Worm (Caenorhabditis elegans) whole organism, late embryonic: ENCODE data around the gene Y50E8A.5.

Experiments used
- F13H6.1 ChIP-seq: sonication (generic microtip); optimal IDR thresholded peaks from 2 replicates; lab custom pipeline; 2016; ENCODE audit warnings: missing genetic modification characterization, missing compliant biosample characterization
- K09A11.1 ChIP-seq: sonication (generic microtip); optimal IDR thresholded peaks from 2 replicates; lab custom pipeline; 2017; ENCODE audit warnings: antibody characterized with exemption, mild to moderate bottlenecking, missing genetic modification characterization, missing compliant biosample characterization; ENCODE audit not compliant: insufficient read depth
- Y22D7AL.16 ChIP-seq: sonication (generic microtip); optimal IDR thresholded peaks from 2 replicates; lab custom pipeline; 2016; ENCODE audit warnings: missing genetic modification characterization, missing compliant biosample characterization
- ahr-1 ChIP-seq: sonication (generic microtip); optimal IDR thresholded peaks from 2 replicates; lab custom pipeline; 2016; ENCODE audit warnings: missing genetic modification characterization, missing compliant biosample characterization
- ama-1 ChIP-seq: fragments of 150-350 bp; optimal IDR thresholded peaks from 2 replicates; lab custom pipeline; 2014
- ceh-14 ChIP-seq: sonication (generic microtip); optimal IDR thresholded peaks from 2 replicates; lab custom pipeline; 2016; ENCODE audit warnings: missing genotype, missing genetic modification characterization, missing compliant biosample characterization
- ceh-19 ChIP-seq: fragments of 200-800 bp; sonication (Bioruptor generic); optimal IDR thresholded peaks from 2 replicates; lab custom pipeline; 2018; ENCODE audit warnings: mild to moderate bottlenecking, missing genetic modification characterization, missing compliant biosample characterization
- ceh-2 ChIP-seq: sonication (generic microtip); optimal IDR thresholded peaks from 2 replicates; lab custom pipeline; 2016; ENCODE audit warnings: missing genotype, missing genetic modification characterization, missing compliant biosample characterization
- ceh-30 ChIP-seq: fragments of 150-350 bp; optimal IDR thresholded peaks from 2 replicates; lab custom pipeline; 2014; ENCODE audit warnings: missing biosample characterization, missing genetic modification characterization
- ceh-31 ChIP-seq: sonication (generic microtip); optimal IDR thresholded peaks from 2 replicates; lab custom pipeline; 2016; ENCODE audit warnings: missing genetic modification characterization, missing compliant biosample characterization
- ceh-45 ChIP-seq: fragments of 200-800 bp; sonication (Bioruptor generic); IDR thresholded peaks from 2 replicates; pipeline ENCODE4 v1.3.6; 2022; ENCODE audit warnings: missing genetic modification reagents, missing genetic modification characterization, missing compliant biosample characterization
- ceh-6 ChIP-seq: fragments of 200-800 bp; sonication (Bioruptor generic); optimal IDR thresholded peaks from 2 replicates; lab custom pipeline; 2018; ENCODE audit warnings: mild to moderate bottlenecking, missing genetic modification characterization, missing compliant biosample characterization
- ceh-9 ChIP-seq: sonication (generic microtip); optimal IDR thresholded peaks from 2 replicates; lab custom pipeline; 2016; ENCODE audit warnings: mild to moderate bottlenecking, missing genetic modification characterization, inconsistent platforms, missing compliant biosample characterization
- dmd-4 ChIP-seq: sonication (generic microtip); optimal IDR thresholded peaks from 2 replicates; lab custom pipeline; 2016; ENCODE audit warnings: borderline replicate concordance, missing genetic modification characterization, missing compliant biosample characterization
- dve-1 ChIP-seq: sonication (generic microtip); optimal IDR thresholded peaks from 2 replicates; lab custom pipeline; 2017; ENCODE audit warnings: antibody characterized with exemption, mild to moderate bottlenecking, missing genetic modification characterization, missing compliant biosample characterization
- elt-2 ChIP-seq: sonication (generic microtip); optimal IDR thresholded peaks from 2 replicates; lab custom pipeline; 2016; ENCODE audit warnings: missing genetic modification reagents, missing genetic modification characterization, missing compliant biosample characterization
- fax-1 ChIP-seq: sonication (generic microtip); optimal IDR thresholded peaks from 2 replicates; lab custom pipeline; 2016; ENCODE audit warnings: missing genotype, missing genetic modification characterization, missing compliant biosample characterization
- fkh-6 ChIP-seq: sonication (generic microtip); optimal IDR thresholded peaks from 2 replicates; lab custom pipeline; 2016; ENCODE audit warnings: missing genetic modification characterization, missing compliant biosample characterization
- hlh-13 ChIP-seq: fragments of 200-800 bp; sonication (Bioruptor generic); optimal IDR thresholded peaks from 2 replicates; lab custom pipeline; 2018; ENCODE audit warnings: mild to moderate bottlenecking, missing genetic modification characterization, missing compliant biosample characterization
- hlh-15 ChIP-seq: sonication (generic microtip); optimal IDR thresholded peaks from 2 replicates; lab custom pipeline; 2016; ENCODE audit warnings: missing genetic modification characterization, missing compliant biosample characterization
- hlh-30 ChIP-seq: sonication (generic microtip); optimal IDR thresholded peaks from 2 replicates; lab custom pipeline; 2017; ENCODE audit warnings: antibody characterized with exemption, missing genetic modification characterization, missing compliant biosample characterization; ENCODE audit not compliant: insufficient read depth
- hlh-6 ChIP-seq: sonication (generic microtip); optimal IDR thresholded peaks from 2 replicates; lab custom pipeline; 2016; ENCODE audit warnings: missing genotype, missing genetic modification characterization, missing compliant biosample characterization
- hlh-8 ChIP-seq: sonication (generic microtip); optimal IDR thresholded peaks from 2 replicates; lab custom pipeline; 2016; ENCODE audit warnings: missing genotype, missing genetic modification characterization, missing compliant biosample characterization
- lin-11 ChIP-seq: fragments of 200-800 bp; sonication (Bioruptor generic); optimal IDR thresholded peaks from 2 replicates; lab custom pipeline; 2018; ENCODE audit warnings: mild to moderate bottlenecking, missing genetic modification characterization, missing compliant biosample characterization
- mec-3 ChIP-seq: sonication (generic microtip); optimal IDR thresholded peaks from 2 replicates; lab custom pipeline; 2016; ENCODE audit warnings: borderline replicate concordance, missing genetic modification characterization, missing compliant biosample characterization
- npax-4 ChIP-seq: sonication (generic microtip); optimal IDR thresholded peaks from 2 replicates; lab custom pipeline; 2016; ENCODE audit warnings: missing genetic modification characterization, missing compliant biosample characterization
- pag-3 ChIP-seq: sonication (generic microtip); optimal IDR thresholded peaks from 2 replicates; lab custom pipeline; 2016; ENCODE audit warnings: missing compliant biosample characterization, missing genetic modification characterization, borderline replicate concordance
- pax-1 ChIP-seq: fragments of 150-350 bp; optimal IDR thresholded peaks from 2 replicates; lab custom pipeline; 2014; ENCODE audit warnings: missing biosample characterization, missing genetic modification characterization
- pha-2 ChIP-seq: sonication (generic microtip); optimal IDR thresholded peaks from 2 replicates; lab custom pipeline; 2017; ENCODE audit warnings: mild to moderate bottlenecking, missing genetic modification characterization, missing compliant biosample characterization
- pha-4 ChIP-seq: fragments of 150-350 bp; optimal IDR thresholded peaks from 2 replicates; lab custom pipeline; 2018; ENCODE audit warnings: missing biosample characterization, missing genetic modification reagents, missing genetic modification characterization
- pros-1 ChIP-seq: fragments of 150-350 bp; optimal IDR thresholded peaks from 2 replicates; lab custom pipeline; 2014; ENCODE audit warnings: missing biosample characterization, missing genetic modification reagents, missing genetic modification characterization
- ref-2 ChIP-seq: sonication (generic microtip); optimal IDR thresholded peaks from 2 replicates; lab custom pipeline; 2016; ENCODE audit warnings: missing genetic modification characterization, missing compliant biosample characterization
- sox-2 ChIP-seq: fragments of 200-800 bp; sonication (Bioruptor generic); IDR thresholded peaks from 2 replicates; pipeline ENCODE4 v1.3.6; 2022; ENCODE audit warnings: missing genetic modification reagents, missing genetic modification characterization, missing compliant biosample characterization
- syd-9 ChIP-seq: sonication (generic microtip); optimal IDR thresholded peaks from 2 replicates; lab custom pipeline; 2016; ENCODE audit warnings: mild to moderate bottlenecking, missing genetic modification characterization, moderate library complexity, missing compliant biosample characterization
- tbx-2 ChIP-seq: sonication (generic microtip); optimal IDR thresholded peaks from 2 replicates; lab custom pipeline; 2016; ENCODE audit warnings: missing genetic modification characterization, missing compliant biosample characterization
- tbx-7 ChIP-seq: sonication (generic microtip); optimal IDR thresholded peaks from 2 replicates; lab custom pipeline; 2016; ENCODE audit warnings: missing genotype, missing genetic modification characterization, missing compliant biosample characterization
- ttx-3 ChIP-seq: sonication (generic microtip); optimal IDR thresholded peaks from 2 replicates; lab custom pipeline; 2016; ENCODE audit warnings: missing genetic modification reagents, missing genetic modification characterization, missing compliant biosample characterization
- unc-3 ChIP-seq, 2 experiments: fragments of 200-800 bp in 1 of 2; sonication (Bioruptor generic) in 1 of 2; sonication (generic microtip) in 1 of 2; conservative IDR thresholded peaks in 1 of 2; optimal IDR thresholded peaks in 1 of 2; 2 replicates each; pipeline versions ENCODE4 v1.3.6 to Lab custom; 2016 to 2022; ENCODE audit warnings: missing compliant biosample characterization in 2 of 2, missing genetic modification characterization in 2 of 2, missing genetic modification reagents in 1 of 2
- unc-55 ChIP-seq: sonication (generic microtip); optimal IDR thresholded peaks from 2 replicates; lab custom pipeline; 2017; ENCODE audit warnings: missing biosample characterization, missing genetic modification reagents, missing genetic modification characterization
- zip-5 ChIP-seq: sonication (generic microtip); optimal IDR thresholded peaks from 2 replicates; lab custom pipeline; 2016; ENCODE audit warnings: missing genetic modification characterization, missing compliant biosample characterization
- ztf-16 ChIP-seq: sonication (generic microtip); optimal IDR thresholded peaks from 2 replicates; lab custom pipeline; 2017; ENCODE audit warnings: missing genetic modification characterization, missing compliant biosample characterization

The Y50E8A.5 gene

DNA sequence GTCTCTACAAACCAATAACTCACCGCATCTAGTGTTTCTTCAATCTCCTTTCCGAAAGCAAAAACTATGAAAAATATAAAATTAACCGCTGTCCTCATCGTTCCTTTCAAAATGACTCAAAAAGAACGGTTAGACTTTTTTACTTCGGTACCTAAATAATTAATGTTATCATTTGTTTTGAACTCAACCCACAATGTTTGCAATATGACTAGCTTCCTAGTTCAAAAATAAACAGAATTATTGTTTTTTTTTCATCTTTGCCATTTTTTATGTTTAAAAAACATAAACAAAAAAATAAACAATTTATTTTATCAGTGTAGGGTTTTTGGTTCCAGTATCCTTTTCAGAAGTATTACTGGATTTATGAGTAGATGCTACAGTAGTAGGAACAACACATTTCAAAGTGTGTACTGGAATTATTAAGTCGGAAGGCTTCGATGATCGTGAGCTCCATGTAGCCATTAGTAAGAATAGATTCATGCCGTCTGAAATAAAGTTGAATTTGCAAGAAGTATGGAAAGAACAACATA lies 11.9 kb upstream of the Y50E8A.5 start, which contains the start of the genes lipl-8 and Y50E8A.22:
Gene lipl-8, minus strand, starts transcription at position 101 of the 530 bp plus-strand sequence.
Gene Y50E8A.22, minus strand, starts transcription at position 480 of the 530 bp plus-strand sequence.
- no peak for TF ChIP-seq npax-4 (tag; lab: Kevin White, UChicago)
- TF ChIP-seq mec-3 (tag; lab: Kevin White, UChicago), result no peak
- TF ChIP-seq dmd-4 (tag; lab: Kevin White, UChicago), result no peak
- no peak for TF ChIP-seq fax-1 (tag; lab: Kevin White, UChicago)
- no peak for TF ChIP-seq ceh-9 (tag; lab: Kevin White, UChicago)
- TF ChIP-seq ceh-14, result no peak
- TF ChIP-seq pag-3 (tag; lab: Kevin White, UChicago), result no peak
- TF ChIP-seq Y22D7AL.16 (tag; lab: Kevin White, UChicago), result no peak
- TF ChIP-seq hlh-15 (tag; lab: Kevin White, UChicago), result no peak
- no peak for TF ChIP-seq pha-4 (tag; lab: Kevin White, UChicago)
- no peak for TF ChIP-seq zip-5 (tag; lab: Kevin White, UChicago)
- no peak for TF ChIP-seq sox-2
- TF ChIP-seq fkh-6 (tag; lab: Kevin White, UChicago), result no peak
- no peak for TF ChIP-seq syd-9

ce11 chrV:14746975-14747374 lies 10.2 kb upstream of the Y50E8A.5 start:
- TF ChIP-seq hlh-15 (tag; lab: Kevin White, UChicago) (no peak), ttx-3 (tag; lab: Kevin White, UChicago) (no peak), fkh-6 (tag; lab: Kevin White, UChicago) (no peak), hlh-30 (tag; lab: Kevin White, UChicago) (no peak), elt-2 (no peak), npax-4 (tag; lab: Kevin White, UChicago) (no peak), ama-1 (no peak), pha-2 (tag; lab: Kevin White, UChicago) (no peak), pag-3 (tag; lab: Kevin White, UChicago) (no peak), ceh-9 (tag; lab: Kevin White, UChicago) (no peak), ztf-16 (tag; lab: Kevin White, UChicago) (no peak), unc-3 (GFP tag; conservative IDR thresholded peaks at IDR 0.05; lab: Robert Waterston, UW) (no peak), unc-3 (tag; optimal IDR thresholded peaks at IDR 0.05; lab: Kevin White, UChicago) (no peak), ref-2 (no peak), ceh-14 (no peak), ceh-30 (tag; lab: Kevin White, UChicago) (no peak), hlh-13 (GFP tag; lab: Kevin White, UChicago) (no peak), tbx-7 (tag; lab: Kevin White, UChicago) (no peak), F13H6.1 (no peak)

ce11 chrV:14744824-14745223 lies 8.1 kb upstream of the Y50E8A.5 start:
- no peak for TF ChIP-seq ceh-6 (GFP tag; lab: Kevin White, UChicago)
- TF ChIP-seq dve-1 (tag; lab: Kevin White, UChicago), result peak; percentile 2
- no peak for TF ChIP-seq hlh-6
- no peak for TF ChIP-seq ahr-1 (tag; lab: Kevin White, UChicago)
- TF ChIP-seq K09A11.1 (tag; lab: Kevin White, UChicago), result no peak
- TF ChIP-seq zip-5 (tag; lab: Kevin White, UChicago), result no peak
- no peak for TF ChIP-seq pha-2 (tag; lab: Kevin White, UChicago)
- no peak for TF ChIP-seq pros-1 (tag; lab: Kevin White, UChicago)
- TF ChIP-seq, all 69 proteins: peak for 1

- TF ChIP-seq unc-3 (GFP tag; conservative IDR thresholded peaks at IDR 0.05; lab: Robert Waterston, UW) (no peak), unc-3 (tag; optimal IDR thresholded peaks at IDR 0.05; lab: Kevin White, UChicago) (no peak), pros-1 (tag; lab: Kevin White, UChicago) (no peak), ceh-19 (no peak), lin-11 (no peak), sox-2 (no peak), tbx-2 (tag; lab: Kevin White, UChicago) (no peak), ceh-31 (tag; lab: Kevin White, UChicago) (no peak), K09A11.1 (tag; lab: Kevin White, UChicago) (no peak), F13H6.1 (no peak), ceh-45 (GFP tag; lab: Robert Waterston, UW) (no peak), unc-55 (GFP tag; lab: Kevin White, UChicago) (no peak), ceh-2 (tag; lab: Kevin White, UChicago) (no peak), hlh-8 (tag; lab: Kevin White, UChicago) (no peak), pax-1 (tag; lab: Kevin White, UChicago) (no peak), fkh-6 (tag; lab: Kevin White, UChicago) (no peak)
- TF ChIP-seq, all 69 proteins: peak for 0
These were observed 4.5 kb upstream of the Y50E8A.5 start, which contains the start of gene Y50E8A.6 for ce11 chrV:14741233-14741632. TSS of gene Y50E8A.6 (minus strand) at chrV:14741333.
